Fruit fly (Drosophila melanogaster) whole organism, prepupa: ENCODE measurements around the gene CG13794.

Experiments
- CG6163 ChIP-seq: fragments of 200-800 bp; sonication (Bioruptor generic); IDR thresholded peaks from 3 replicates; pipeline ENCODE4 v1.3.6; 2022; ENCODE audit warnings: missing biosample characterization, missing genetic modification characterization
- CG6808 ChIP-seq: fragments of 200-800 bp; sonication (Bioruptor generic); optimal IDR thresholded peaks from 3 replicates; lab custom pipeline; 2017; ENCODE audit warnings: missing biosample characterization, missing genetic modification characterization, mild to moderate bottlenecking, moderate library complexity, missing genetic modification reagents
- Gug ChIP-seq: fragments of 200-800 bp; sonication (Bioruptor generic); IDR thresholded peaks from 2 replicates; pipeline ENCODE4 v1.3.6; 2022; ENCODE audit warnings: missing biosample characterization, missing genetic modification characterization
- Sox14 ChIP-seq: fragments of 200-800 bp; sonication (Bioruptor generic); optimal IDR thresholded peaks from 3 replicates; lab custom pipeline; 2016; ENCODE audit warnings: missing biosample characterization, missing genetic modification characterization
- achi ChIP-seq: fragments of 200-800 bp; sonication (Bioruptor generic); optimal IDR thresholded peaks from 3 replicates; lab custom pipeline; 2016; ENCODE audit warnings: missing biosample characterization, missing genetic modification characterization

dm6 chr2L:7703534-7703933 lies 19.1 kb downstream of the CG13794 start:
- TF ChIP-seq Sox14 (GFP tag; lab: Kevin White, UChicago) (peak; percentile 83), Gug (no peak), CG6808 (peak; percentile 79), achi (GFP tag; lab: Kevin White, UChicago) (peak; percentile 80), CG6163 (peak; percentile 60; the same call in 2 of the 3 replicates)
